Worm (Caenorhabditis elegans) whole organism, late embryonic: Measurements from ENCODE around the gene ptr-25.

Source experiments
- ceh-14 ChIP-seq: sonication (generic microtip); optimal IDR thresholded peaks from 2 replicates; lab custom pipeline; 2016; ENCODE audit warnings: missing genotype, missing genetic modification characterization, missing compliant biosample characterization
- nhr-11 ChIP-seq: fragments of 150-350 bp; optimal IDR thresholded peaks from 2 replicates; lab custom pipeline; 2014; ENCODE audit warnings: missing biosample characterization, missing genetic modification characterization
- pag-3 ChIP-seq: sonication (generic microtip); optimal IDR thresholded peaks from 2 replicates; lab custom pipeline; 2016; ENCODE audit warnings: missing compliant biosample characterization, missing genetic modification characterization, borderline replicate concordance
- pha-4 ChIP-seq: fragments of 150-350 bp; optimal IDR thresholded peaks from 2 replicates; lab custom pipeline; 2018; ENCODE audit warnings: missing biosample characterization, missing genetic modification reagents, missing genetic modification characterization
- pqm-1 ChIP-seq: sonication (generic microtip); optimal IDR thresholded peaks from 2 replicates; lab custom pipeline; 2016; ENCODE audit warnings: missing genetic modification characterization, missing compliant biosample characterization
- rnt-1 ChIP-seq: sonication (generic microtip); optimal IDR thresholded peaks from 2 replicates; lab custom pipeline; 2016; ENCODE audit warnings: missing genetic modification characterization, missing compliant biosample characterization
- unc-86 ChIP-seq: sonication (generic microtip); optimal IDR thresholded peaks from 2 replicates; lab custom pipeline; 2016; ENCODE audit warnings: missing genetic modification characterization, missing compliant biosample characterization

ce11 chrIII:10519615-10520014, 31.7 kb downstream of the ptr-25 start:
- TF ChIP-seq pha-4 (tag; lab: Kevin White, UChicago) (no peak), unc-86 (tag; lab: Kevin White, UChicago) (no peak), nhr-11 (tag; lab: Kevin White, UChicago) (no peak), ceh-14 (tag; lab: Kevin White, UChicago) (no peak), rnt-1 (tag; lab: Kevin White, UChicago) (no peak), pag-3 (tag; lab: Kevin White, UChicago) (no peak), pqm-1 (tag; lab: Kevin White, UChicago) (no peak)
